Fruit fly (Drosophila melanogaster) whole organism, embryonic: ENCODE results near the gene CG15514.

Experiments used
- Awh ChIP-seq: fragments of 200-800 bp; sonication (Bioruptor generic); IDR thresholded peaks from 2 replicates; pipeline ENCODE4, ENCODE4 v1.3.6; 2022; ENCODE audit warnings: missing biosample characterization, missing genetic modification characterization
- CG11247 ChIP-seq: fragments of 200-800 bp; sonication (Bioruptor generic); IDR thresholded peaks from 2 replicates; pipeline ENCODE4 v1.3.6; 2022; ENCODE audit warnings: missing biosample characterization, missing genetic modification characterization
- CG11560 ChIP-seq: fragments of 200-800 bp; sonication (Bioruptor generic); IDR thresholded peaks from 3 replicates; pipeline ENCODE4 v1.3.6; 2022; ENCODE audit warnings: missing biosample characterization, missing genetic modification characterization
- CG12391 ChIP-seq: fragments of 200-800 bp; sonication (Bioruptor generic); optimal IDR thresholded peaks from 3 replicates; lab custom pipeline; 2018; ENCODE audit warnings: missing biosample characterization, mild to moderate bottlenecking, missing genetic modification characterization, moderate library complexity
- CG13123 ChIP-seq: fragments of 200-800 bp; sonication (Bioruptor generic); optimal IDR thresholded peaks from 2 replicates; lab custom pipeline; 2016; ENCODE audit warnings: missing biosample characterization, missing genetic modification characterization
- CG15514 ChIP-seq: fragments of 200-800 bp; sonication (Bioruptor generic); optimal IDR thresholded peaks from 3 replicates; lab custom pipeline; 2017; ENCODE audit warnings: missing biosample characterization, missing genetic modification characterization, mild to moderate bottlenecking, moderate library complexity, missing genetic modification reagents
- CG17328 ChIP-seq: fragments of 200-800 bp; sonication (Bioruptor generic); IDR thresholded peaks from 2 replicates; pipeline ENCODE4 v1.3.6; 2022; ENCODE audit warnings: missing biosample characterization, missing genetic modification characterization
- CG17912 ChIP-seq: fragments of 200-800 bp; sonication (Bioruptor generic); optimal IDR thresholded peaks from 2 replicates; lab custom pipeline; 2018; ENCODE audit warnings: missing biosample characterization, mild to moderate bottlenecking, missing genetic modification characterization
- CG34422 ChIP-seq: fragments of 200-800 bp; sonication (Bioruptor generic); IDR thresholded peaks from 3 replicates; pipeline ENCODE4 v1.3.6; 2022; ENCODE audit warnings: missing biosample characterization, missing genetic modification characterization
- CG3995 ChIP-seq: fragments of 200-800 bp; sonication (Bioruptor generic); optimal IDR thresholded peaks from 3 replicates; lab custom pipeline; 2016; ENCODE audit warnings: missing biosample characterization, missing genetic modification characterization
- CG4360 ChIP-seq: fragments of 200-800 bp; sonication (Bioruptor generic); IDR thresholded peaks from 2 replicates; pipeline ENCODE4 v1.3.6; 2022; ENCODE audit warnings: missing biosample characterization, missing genetic modification characterization
- CG5180 ChIP-seq: fragments of 200-800 bp; sonication (Bioruptor generic); optimal IDR thresholded peaks from 3 replicates; lab custom pipeline; 2017; ENCODE audit warnings: missing biosample characterization, missing genetic modification characterization, mild to moderate bottlenecking, moderate library complexity, missing genetic modification reagents
- CG6689 ChIP-seq: fragments of 200-800 bp; sonication (Bioruptor generic); IDR thresholded peaks from 2 replicates; pipeline ENCODE4 v1.3.6; 2022; ENCODE audit warnings: missing biosample characterization, missing genetic modification characterization
- CG8924 ChIP-seq: fragments of 200-800 bp; optimal IDR thresholded peaks from 3 replicates; lab custom pipeline; 2019; ENCODE audit warnings: missing biosample characterization, mild to moderate bottlenecking, missing genetic modification characterization, moderate library complexity
- Drgx ChIP-seq: fragments of 200-800 bp; sonication (Bioruptor generic); IDR thresholded peaks from 2 replicates; pipeline ENCODE4 v1.3.6; 2022; ENCODE audit warnings: missing biosample characterization, missing genetic modification characterization
- Fer3 ChIP-seq: fragments of 200-800 bp; sonication (Bioruptor generic); optimal IDR thresholded peaks from 2 replicates; lab custom pipeline; 2018; ENCODE audit warnings: missing biosample characterization, mild to moderate bottlenecking, missing genetic modification characterization, moderate library complexity
- Hr78 ChIP-seq, 2 experiments: fragments of 200-800 bp in 1 of 2; fragments of >200 bp in 1 of 2; sonication (Bioruptor generic) in 1 of 2; optimal IDR thresholded peaks; 2 replicates each; lab custom pipeline; 2017 to 2019; ENCODE audit warnings: missing biosample characterization in 2 of 2, missing genetic modification characterization in 2 of 2, mild to moderate bottlenecking in 1 of 2, moderate library complexity in 1 of 2
- Med ChIP-seq: fragments of 200-800 bp; sonication (Bioruptor generic); peaks from one replicate; lab custom pipeline; 2016; ENCODE audit warnings: missing biosample characterization, missing genetic modification characterization, mild to moderate bottlenecking, inconsistent platforms, moderate library complexity
- Mrtf ChIP-seq: fragments of 200-800 bp; sonication (Bioruptor generic); IDR thresholded peaks from 3 replicates; pipeline ENCODE4 v1.3.6; 2022; ENCODE audit warnings: missing biosample characterization, missing genetic modification characterization
- Ptx1 ChIP-seq: fragments of 200-800 bp; sonication (Bioruptor generic); IDR thresholded peaks from 2 replicates; pipeline ENCODE4 v1.3.6; 2022; ENCODE audit warnings: missing biosample characterization, missing genetic modification characterization
- Rx ChIP-seq: fragments of 200-800 bp; sonication (Bioruptor generic); IDR thresholded peaks from 2 replicates; pipeline ENCODE4 v1.3.6; 2022; ENCODE audit warnings: missing biosample characterization, missing genetic modification characterization
- Ssrp ChIP-seq: fragments of 200-800 bp; sonication (Bioruptor generic); optimal IDR thresholded peaks from 2 replicates; lab custom pipeline; 2018; ENCODE audit warnings: missing biosample characterization, mild to moderate bottlenecking, missing genetic modification characterization, moderate library complexity
- Xbp1 ChIP-seq: fragments of 200-800 bp; sonication (Bioruptor generic); optimal IDR thresholded peaks from 3 replicates; lab custom pipeline; 2016; ENCODE audit warnings: missing biosample characterization, mild to moderate bottlenecking, missing genetic modification characterization
- ap ChIP-seq: fragments of 200-800 bp; sonication (Bioruptor generic); IDR thresholded peaks from 2 replicates; pipeline ENCODE4 v1.3.6; 2022; ENCODE audit warnings: missing biosample characterization, missing genetic modification characterization
- ara ChIP-seq: fragments of 200-800 bp; sonication (Bioruptor generic); IDR thresholded peaks from 2 replicates; pipeline ENCODE4 v1.3.6; 2022; ENCODE audit warnings: missing biosample characterization, missing genetic modification characterization
- az2 ChIP-seq: fragments of 200-800 bp; sonication (Bioruptor generic); optimal IDR thresholded peaks from 3 replicates; lab custom pipeline; 2016; ENCODE audit warnings: missing biosample characterization, missing genetic modification characterization
- chif ChIP-seq, 2 experiments: fragments of 200-800 bp; sonication (Bioruptor generic); optimal IDR thresholded peaks; 3 replicates each; lab custom pipeline; 2016; ENCODE audit warnings: missing biosample characterization in 2 of 2, missing genetic modification characterization in 2 of 2
- ci ChIP-seq: fragments of 200-800 bp; sonication (Bioruptor generic); IDR thresholded peaks from 3 replicates; pipeline ENCODE4 v1.3.6; 2022; ENCODE audit warnings: missing biosample characterization, missing genetic modification characterization
- dati ChIP-seq: fragments of 200-800 bp; sonication (Bioruptor generic); IDR thresholded peaks from 2 replicates; pipeline ENCODE4 v1.3.6; 2022; ENCODE audit warnings: missing biosample characterization, missing genetic modification characterization
- dmrt11E ChIP-seq: fragments of 200-800 bp; sonication (Bioruptor generic); optimal IDR thresholded peaks from 3 replicates; lab custom pipeline; 2018; ENCODE audit warnings: missing biosample characterization, mild to moderate bottlenecking, missing genetic modification characterization, moderate library complexity
- dysf ChIP-seq: fragments of 200-800 bp; sonication (Bioruptor generic); IDR thresholded peaks from 3 replicates; pipeline ENCODE4 v1.3.6; 2022; ENCODE audit warnings: missing biosample characterization, missing genetic modification characterization
- ems ChIP-seq: fragments of 200-800 bp; sonication (Bioruptor generic); optimal IDR thresholded peaks from 3 replicates; lab custom pipeline; 2016; ENCODE audit warnings: missing biosample characterization, missing genetic modification characterization
- esg ChIP-seq: fragments of 200-800 bp; sonication (Bioruptor generic); conservative IDR thresholded peaks from 2 replicates; pipeline ENCODE4 v1.3.6; 2022; ENCODE audit warnings: missing biosample characterization, missing genetic modification characterization
- gce ChIP-seq: fragments of 200-800 bp; sonication (Bioruptor generic); IDR thresholded peaks from 3 replicates; pipeline ENCODE4 v1.3.6; 2022; ENCODE audit warnings: missing biosample characterization, missing genetic modification characterization
- hkb ChIP-seq, 2 experiments: fragments of 200-800 bp in 1 of 2; fragments of >200 bp in 1 of 2; sonication (Bioruptor generic) in 1 of 2; IDR thresholded peaks in 1 of 2; optimal IDR thresholded peaks in 1 of 2; 2 replicates each; pipeline versions ENCODE4 v1.3.6 to Lab custom; 2017 to 2022; ENCODE audit warnings: missing biosample characterization in 1 of 2, missing genetic modification characterization in 1 of 2
- ind ChIP-seq: fragments of 200-800 bp; sonication (Bioruptor generic); optimal IDR thresholded peaks from 3 replicates; lab custom pipeline; 2016; ENCODE audit warnings: missing biosample characterization, missing genetic modification characterization
- jing ChIP-seq: fragments of 200-800 bp; sonication (Bioruptor generic); optimal IDR thresholded peaks from 2 replicates; lab custom pipeline; 2018; ENCODE audit warnings: missing biosample characterization, mild to moderate bottlenecking, missing genetic modification characterization
- nmo ChIP-seq: fragments of 200-800 bp; sonication (Bioruptor generic); optimal IDR thresholded peaks from 2 replicates; lab custom pipeline; 2018; ENCODE audit warnings: missing biosample characterization, mild to moderate bottlenecking, missing genetic modification characterization, moderate library complexity
- pan ChIP-seq, 4 experiments: fragments of >200 bp in 3 of 4; fragments of 200-800 bp in 1 of 4; sonication (Bioruptor generic) in 1 of 4; optimal IDR thresholded peaks in 3 of 4; IDR thresholded peaks in 1 of 4; 2 replicates each; pipeline versions ENCODE4 v1.3.6 to Lab custom; 2017 to 2022; ENCODE audit warnings: missing biosample characterization in 2 of 4, missing genetic modification characterization in 2 of 4, mixed read lengths in 1 of 4
- prd ChIP-seq, 3 experiments: fragments of >200 bp in 2 of 3; fragments of 200-800 bp in 1 of 3; sonication (Bioruptor generic) in 1 of 3; optimal IDR thresholded peaks in 2 of 3; IDR thresholded peaks in 1 of 3; 2 replicates in 2 of 3; 3 replicates in 1 of 3; pipeline versions ENCODE4 v1.3.6 to Lab custom; 2017 to 2022; ENCODE audit warnings: missing biosample characterization in 1 of 3, missing genetic modification characterization in 1 of 3
- row ChIP-seq: fragments of 200-800 bp; sonication (Bioruptor generic); IDR thresholded peaks from 3 replicates; pipeline ENCODE4 v1.3.6; 2022; ENCODE audit warnings: missing biosample characterization, missing genetic modification characterization
- ssp ChIP-seq: fragments of 200-800 bp; sonication (Bioruptor generic); IDR thresholded peaks from 2 replicates; pipeline ENCODE4 v1.3.6; 2022; ENCODE audit warnings: missing biosample characterization, missing genetic modification characterization
- tna ChIP-seq: fragments of 200-800 bp; sonication (Bioruptor generic); IDR thresholded peaks from 2 replicates; pipeline ENCODE4 v1.3.6; 2022; ENCODE audit warnings: missing biosample characterization, missing genetic modification characterization; ENCODE audit not compliant: partially characterized antibody
- toy ChIP-seq: fragments of 200-800 bp; sonication (Bioruptor generic); IDR thresholded peaks from 2 replicates; pipeline ENCODE4 v1.3.6; 2022; ENCODE audit warnings: missing biosample characterization, missing genetic modification characterization
- twi ChIP-seq: fragments of 200-800 bp; optimal IDR thresholded peaks from 2 replicates; lab custom pipeline; 2019; ENCODE audit warnings: missing biosample characterization, mild to moderate bottlenecking, missing genetic modification characterization, moderate library complexity
- zfh1 ChIP-seq: fragments of 200-800 bp; sonication (Bioruptor generic); IDR thresholded peaks from 3 replicates; pipeline ENCODE4 v1.3.6; 2022; ENCODE audit warnings: missing biosample characterization, missing genetic modification characterization

The CG15514 gene

DNA sequence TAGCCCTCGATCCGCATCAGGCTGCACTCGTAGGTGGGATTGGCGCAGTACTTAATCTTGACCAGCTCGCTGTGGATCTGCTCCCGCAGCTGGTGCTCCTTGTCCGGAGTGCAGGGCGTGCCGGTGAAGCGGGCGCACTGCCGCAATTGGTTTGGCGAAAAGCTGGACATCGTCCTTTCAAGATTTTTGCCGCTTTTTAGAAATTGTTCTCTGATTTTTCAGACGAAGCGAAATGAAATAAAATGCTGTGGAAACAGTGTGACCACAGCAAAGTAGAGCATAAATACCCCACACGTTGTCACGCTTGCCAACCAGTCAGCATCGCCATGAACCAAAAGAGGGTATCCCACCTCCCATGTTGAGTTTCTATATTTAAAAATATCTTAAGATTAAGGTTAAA, 4.1 kb downstream of the CG15514 start, which contains the start of gene dgt1 (continued):
- TF ChIP-seq CG17912 (GFP tag; lab: Kevin White, UChicago) (no peak), CG8924 (tag; lab: Kevin White, UChicago) (no peak), CG5180 (GFP tag; lab: Kevin White, UChicago) (no peak), twi (tag; lab: Kevin White, UChicago) (no peak), CG13123 (no peak), CG15514 (GFP tag; lab: Kevin White, UChicago) (peak; percentile 93), Hr78 (GFP tag; optimal IDR thresholded peaks at IDR 0.05; lab: Kevin White, UChicago) (no peak), tna (peak; percentile 7; the same call in 1 of the 2 replicates)
- TF ChIP-seq, all 482 proteins: peak for 43

DNA sequence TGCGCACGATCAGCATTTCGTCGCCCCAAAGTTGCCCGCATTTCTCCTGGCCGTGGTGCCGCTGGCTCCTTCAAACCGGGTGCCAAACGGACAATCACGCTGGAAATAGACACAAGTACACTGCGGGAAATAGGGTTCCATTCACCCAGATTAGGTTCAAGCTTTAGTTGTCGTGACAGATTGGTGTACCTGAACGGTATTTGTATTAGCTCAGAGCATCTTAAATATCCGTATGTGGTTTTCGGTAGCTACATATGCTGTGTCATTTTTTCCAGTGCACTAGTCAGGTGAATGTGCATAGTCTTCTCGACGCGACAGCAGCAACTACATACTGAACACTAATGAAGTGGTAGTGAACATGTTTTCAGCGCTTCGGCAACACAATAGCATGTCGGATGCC, 14.2 kb downstream of the CG15514 start:
- TF ChIP-seq ems (GFP tag; lab: Kevin White, UChicago), result no peak
- peak; percentile 30 for TF ChIP-seq nmo (GFP tag; lab: Kevin White, UChicago)
- TF ChIP-seq dysf, result peak; percentile 38; the same call in 1 of the 3 replicates
- 0 out of 3 replicates have a peak, but pooled peaks have one; percentile 19 for TF ChIP-seq zfh1
- peak; percentile 41 for TF ChIP-seq Ptx1
- peak; percentile 35; the same call in 1 of the 2 replicates for TF ChIP-seq Awh
- TF ChIP-seq Mrtf, result 0 out of 3 replicates have a peak, but pooled peaks have one; percentile 28
- TF ChIP-seq dmrt11E, result peak; percentile 24
- TF ChIP-seq Xbp1 (GFP tag; lab: Kevin White, UChicago), result peak; percentile 13
- TF ChIP-seq esg (GFP tag; lab: Robert Waterston, UW), result 0 out of 2 replicates have a peak, but pooled peaks have one; percentile 17
- TF ChIP-seq ci (GFP tag; lab: Robert Waterston, UW), result peak; percentile 48; the same call in 1 of the 3 replicates
- TF ChIP-seq Med (GFP tag; lab: Kevin White, UChicago), result peak; percentile 74
- peak; percentile 4 for TF ChIP-seq az2 (GFP tag; lab: Kevin White, UChicago)
- TF ChIP-seq CG11560, result 0 out of 3 replicates have a peak, but pooled peaks have one; percentile 13
- TF ChIP-seq Fer3 (tag; lab: Kevin White, UChicago), result no peak
- peak in 1 of 2 experiments; percentile 28 for TF ChIP-seq chif (GFP tag; optimal IDR thresholded peaks at IDR 0.05; lab: Kevin White, UChicago)
- TF ChIP-seq CG12391 (tag; lab: Kevin White, UChicago), result peak; percentile 10
- TF ChIP-seq gce (GFP tag; lab: Robert Waterston, UW), result peak; percentile 54; the same call in 1 of the 3 replicates
- TF ChIP-seq CG6689 (GFP tag; lab: Robert Waterston, UW), result peak; percentile 23; the same call in 1 of the 2 replicates
- peak; percentile 51; the same call in 1 of the 2 replicates for TF ChIP-seq ara (GFP tag; lab: Robert Waterston, UW)
- TF ChIP-seq CG34422, result 0 out of 3 replicates have a peak, but pooled peaks have one; percentile 32
- no peak for TF ChIP-seq pan (optimal IDR thresholded peaks at IDR 0.05; lab: Kevin White, UChicago)
- TF ChIP-seq pan (GFP tag; optimal IDR thresholded peaks at IDR 0.05 in 1 of 2, IDR thresholded peaks at IDR 0.05 in 1 of 2), result peak in 1 of 2 experiments; percentile 49
- TF ChIP-seq ind (GFP tag; lab: Kevin White, UChicago), result no peak
- no peak for TF ChIP-seq toy (GFP tag; lab: Robert Waterston, UW)
- no peak for TF ChIP-seq jing (GFP tag; lab: Kevin White, UChicago)
- 0 out of 2 replicates have a peak, but pooled peaks have one; percentile 21 for TF ChIP-seq CG17328 (GFP tag; lab: Robert Waterston, UW)
- peak; percentile 88 for TF ChIP-seq Drgx (GFP tag; lab: Robert Waterston, UW)
- TF ChIP-seq ap (GFP tag; lab: Robert Waterston, UW), result 0 out of 2 replicates have a peak, but pooled peaks have one; percentile 5
- no peak for TF ChIP-seq CG4360 (GFP tag; lab: Robert Waterston, UW)
- TF ChIP-seq prd (optimal IDR thresholded peaks at IDR 0.05; lab: Kevin White, UChicago), result no peak
- peak; percentile 69; the same call in 2 of the 3 replicates for TF ChIP-seq prd (GFP tag; IDR thresholded peaks at IDR 0.05; lab: Robert Waterston, UW)
- TF ChIP-seq hkb (optimal IDR thresholded peaks at IDR 0.05; lab: Kevin White, UChicago), result no peak
- 0 out of 2 replicates have a peak, but pooled peaks have one; percentile 18 for TF ChIP-seq hkb (GFP tag; IDR thresholded peaks at IDR 0.05; lab: Robert Waterston, UW)
- no peak for TF ChIP-seq CG3995 (GFP tag; lab: Kevin White, UChicago)
- 0 out of 2 replicates have a peak, but pooled peaks have one; percentile 7 for TF ChIP-seq CG11247
- TF ChIP-seq Ssrp (tag; lab: Kevin White, UChicago), result peak; percentile 15
- TF ChIP-seq Rx, result peak; percentile 26; the same call in 1 of the 2 replicates
- TF ChIP-seq row (GFP tag; lab: Robert Waterston, UW), result 0 out of 3 replicates have a peak, but pooled peaks have one; percentile 29
- 0 out of 2 replicates have a peak, but pooled peaks have one; percentile 18 for TF ChIP-seq dati (GFP tag; lab: Robert Waterston, UW)
- peak; percentile 26; the same call in 1 of the 2 replicates for TF ChIP-seq ssp (GFP tag; lab: Robert Waterston, UW)
